Fruit fly (Drosophila melanogaster) whole organism, pupa: ENCODE measurements around the gene Rpt5.

Experiments used
- CG10348 ChIP-seq: fragments of 200-800 bp; sonication (Bioruptor generic); IDR thresholded peaks from 2 replicates; pipeline ENCODE4 v1.3.6; 2022; ENCODE audit warnings: missing biosample characterization, missing genetic modification characterization
- CG15710 ChIP-seq: fragments of 200-800 bp; sonication (Bioruptor generic); optimal IDR thresholded peaks from 2 replicates; lab custom pipeline; 2018; ENCODE audit warnings: missing biosample characterization, mild to moderate bottlenecking, missing genetic modification characterization, moderate library complexity
- CG34367 ChIP-seq: fragments of 200-800 bp; sonication (Bioruptor generic); optimal IDR thresholded peaks from 2 replicates; lab custom pipeline; 2018; ENCODE audit warnings: missing biosample characterization, mild to moderate bottlenecking, missing genetic modification characterization
- CG4496 ChIP-seq: fragments of 200-800 bp; sonication (Bioruptor generic); IDR thresholded peaks from 3 replicates; pipeline ENCODE4 v1.3.6; 2022; ENCODE audit warnings: missing biosample characterization, missing genetic modification characterization
- CG8159 ChIP-seq: fragments of 200-800 bp; sonication (Bioruptor generic); optimal IDR thresholded peaks from 3 replicates; lab custom pipeline; 2018; ENCODE audit warnings: missing biosample characterization, mild to moderate bottlenecking, missing genetic modification characterization, moderate library complexity
- CG8301 ChIP-seq: fragments of 200-800 bp; sonication (Bioruptor generic); optimal IDR thresholded peaks from 2 replicates; lab custom pipeline; 2018; ENCODE audit warnings: missing biosample characterization, mild to moderate bottlenecking, missing genetic modification characterization
- D1 ChIP-seq: fragments of 200-800 bp; sonication (Bioruptor generic); optimal IDR thresholded peaks from 2 replicates; lab custom pipeline; 2018; ENCODE audit warnings: missing biosample characterization, mild to moderate bottlenecking, missing genetic modification characterization, moderate library complexity
- EcR ChIP-seq: fragments of 200-800 bp; sonication (Bioruptor generic); optimal IDR thresholded peaks from 3 replicates; lab custom pipeline; 2019; ENCODE audit warnings: missing biosample characterization, missing genetic modification characterization, mild to moderate bottlenecking, moderate library complexity, missing genetic modification reagents
- Pif1A ChIP-seq: fragments of 200-800 bp; sonication (Bioruptor generic); optimal IDR thresholded peaks from 3 replicates; lab custom pipeline; 2016; ENCODE audit warnings: missing biosample characterization, missing genetic modification characterization
- Snoo ChIP-seq: fragments of 200-800 bp; sonication (Bioruptor generic); optimal IDR thresholded peaks from 3 replicates; lab custom pipeline; 2017; ENCODE audit warnings: missing biosample characterization, mild to moderate bottlenecking, missing genetic modification characterization, inconsistent platforms
- gl ChIP-seq: fragments of 200-800 bp; sonication (Bioruptor generic); optimal IDR thresholded peaks from 2 replicates; lab custom pipeline; 2018; ENCODE audit warnings: missing biosample characterization, mild to moderate bottlenecking, missing genetic modification characterization
- rn ChIP-seq: fragments of 200-800 bp; sonication (Bioruptor generic); IDR thresholded peaks from 2 replicates; pipeline ENCODE4 v1.3.6; 2022; ENCODE audit warnings: missing biosample characterization, missing genetic modification characterization

dm6 chr3R:23732533-23732932 lies 20.1 kb upstream of the Rpt5 start:
- TF ChIP-seq CG15710, result no peak
- TF ChIP-seq Pif1A (GFP tag; lab: Kevin White, UChicago), result no peak
- no peak for TF ChIP-seq EcR
- no peak for TF ChIP-seq Snoo (tag; lab: Kevin White, UChicago)
- no peak for TF ChIP-seq gl
- no peak for TF ChIP-seq D1 (tag; lab: Kevin White, UChicago)
- TF ChIP-seq CG34367 (tag; lab: Kevin White, UChicago), result no peak
- TF ChIP-seq CG8159 (tag; lab: Kevin White, UChicago), result no peak
- TF ChIP-seq CG8301 (tag; lab: Kevin White, UChicago), result no peak
- TF ChIP-seq CG10348, result no peak
- TF ChIP-seq CG4496, result no peak
- TF ChIP-seq rn (GFP tag; lab: Robert Waterston, UW), result no peak
